Worm (Caenorhabditis elegans) whole organism, young adult: ENCODE measurements around the gene nas-15.
A peak's percentile ranks its signal among the peaks of the same experiment; 100 is the strongest.

Experiments
- B0035.1 ChIP-seq: sonication (generic microtip); optimal IDR thresholded peaks from 2 replicates; lab custom pipeline; 2016; ENCODE audit warnings: missing genetic modification characterization, mild to moderate bottlenecking, missing compliant biosample characterization, missing genotype, missing genetic modification reagents
- B0336.3 ChIP-seq: fragments of 200-800 bp; sonication (Bioruptor generic); IDR thresholded peaks from 2 replicates; pipeline ENCODE4 v1.3.6; 2022; ENCODE audit warnings: missing genetic modification characterization, missing compliant biosample characterization
- C06A6.2 ChIP-seq: fragments of 200-800 bp; sonication (Bioruptor generic); conservative IDR thresholded peaks from 2 replicates; pipeline ENCODE4 v1.3.6; 2022; ENCODE audit warnings: missing genetic modification characterization, missing compliant biosample characterization
- D2030.7 ChIP-seq: fragments of 200-800 bp; sonication (Bioruptor generic); IDR thresholded peaks from 2 replicates; pipeline ENCODE4 v1.3.6; 2022; ENCODE audit warnings: missing genetic modification reagents, missing genetic modification characterization, missing compliant biosample characterization
- F10E7.11 ChIP-seq: sonication (generic microtip); optimal IDR thresholded peaks from 2 replicates; lab custom pipeline; 2017; ENCODE audit warnings: mild to moderate bottlenecking, missing genetic modification characterization, moderate library complexity, missing compliant biosample characterization
- F22D6.2 ChIP-seq: sonication (generic microtip); optimal IDR thresholded peaks from 2 replicates; lab custom pipeline; 2016; ENCODE audit warnings: mild to moderate bottlenecking, missing genetic modification characterization, missing compliant biosample characterization
- F49E8.2 ChIP-seq: sonication (generic microtip); optimal IDR thresholded peaks from 3 replicates; lab custom pipeline; 2017; ENCODE audit warnings: missing genetic modification characterization, mild to moderate bottlenecking, missing compliant biosample characterization, antibody characterized with exemption, moderate library complexity; ENCODE audit not compliant: insufficient read depth
- K12H6.12 ChIP-seq: fragments of 200-800 bp; sonication (Bioruptor generic); optimal IDR thresholded peaks from 2 replicates; lab custom pipeline; 2018; ENCODE audit warnings: mild to moderate bottlenecking, missing genetic modification characterization, missing compliant biosample characterization
- Y53F4B.3 ChIP-seq: fragments of 200-800 bp; sonication (Bioruptor generic); IDR thresholded peaks from 2 replicates; pipeline ENCODE4 v1.3.6; 2022; ENCODE audit warnings: missing genetic modification reagents, missing genetic modification characterization, missing compliant biosample characterization
- Y53G8AR.9 ChIP-seq: fragments of 200-800 bp; sonication (Bioruptor generic); conservative IDR thresholded peaks from 2 replicates; pipeline ENCODE4 v1.3.6; 2022; ENCODE audit warnings: missing genetic modification reagents, missing genetic modification characterization, missing compliant biosample characterization
- Y56A3A.18 ChIP-seq: fragments of 200-800 bp; sonication (Bioruptor generic); IDR thresholded peaks from 2 replicates; pipeline ENCODE4 v1.3.6; 2022; ENCODE audit warnings: missing genetic modification reagents, missing genetic modification characterization, missing compliant biosample characterization
- akir-1 ChIP-seq: fragments of 200-800 bp; sonication (Bioruptor generic); optimal IDR thresholded peaks from 2 replicates; lab custom pipeline; 2018; ENCODE audit warnings: mild to moderate bottlenecking, missing genetic modification characterization, moderate library complexity, missing compliant biosample characterization
- atf-7 ChIP-seq: sonication (generic microtip); optimal IDR thresholded peaks from 2 replicates; lab custom pipeline; 2017; ENCODE audit warnings: mild to moderate bottlenecking, missing genetic modification characterization, missing compliant biosample characterization
- athp-1 ChIP-seq: sonication (generic microtip); optimal IDR thresholded peaks from 2 replicates; lab custom pipeline; 2017; ENCODE audit warnings: mild to moderate bottlenecking, missing genetic modification characterization, missing compliant biosample characterization
- attf-3 ChIP-seq: fragments of 200-800 bp; sonication (Bioruptor generic); conservative IDR thresholded peaks from 2 replicates; pipeline ENCODE4 v1.3.6; 2022; ENCODE audit warnings: missing genetic modification reagents, missing genetic modification characterization, missing compliant biosample characterization
- attf-5 ChIP-seq: fragments of 200-800 bp; sonication (Bioruptor generic); optimal IDR thresholded peaks from 2 replicates; lab custom pipeline; 2018; ENCODE audit warnings: mild to moderate bottlenecking, missing genetic modification characterization, missing compliant biosample characterization
- ccch-3 ChIP-seq: fragments of 200-800 bp; sonication (Bioruptor generic); optimal IDR thresholded peaks from 2 replicates; lab custom pipeline; 2018; ENCODE audit warnings: mild to moderate bottlenecking, missing genetic modification characterization, missing compliant biosample characterization
- cebp-2 ChIP-seq: fragments of 200-800 bp; sonication (Bioruptor generic); IDR thresholded peaks from 2 replicates; pipeline ENCODE4 v1.3.6; 2022; ENCODE audit warnings: missing genetic modification characterization, missing compliant biosample characterization
- ceh-27 ChIP-seq: fragments of 200-800 bp; sonication (Bioruptor generic); optimal IDR thresholded peaks from 2 replicates; lab custom pipeline; 2018; ENCODE audit warnings: mild to moderate bottlenecking, missing genetic modification characterization, moderate library complexity, missing compliant biosample characterization
- ceh-40 ChIP-seq: fragments of 200-800 bp; sonication (Bioruptor generic); IDR thresholded peaks from 2 replicates; pipeline ENCODE4 v1.3.6; 2022; ENCODE audit warnings: missing genetic modification characterization, missing compliant biosample characterization
- ceh-58 ChIP-seq: fragments of 200-800 bp; sonication (Bioruptor generic); IDR thresholded peaks from 2 replicates; pipeline ENCODE4 v1.3.6; 2022; ENCODE audit warnings: missing genetic modification characterization, missing compliant biosample characterization
- ceh-79 ChIP-seq: sonication (generic microtip); optimal IDR thresholded peaks from 2 replicates; lab custom pipeline; 2017; ENCODE audit warnings: mild to moderate bottlenecking, missing genetic modification characterization, missing compliant biosample characterization
- dpl-1 ChIP-seq: fragments of 150-350 bp; optimal IDR thresholded peaks from 2 replicates; lab custom pipeline; 2014; ENCODE audit warnings: missing biosample characterization, missing genetic modification reagents, missing genetic modification characterization
- egl-18 ChIP-seq: fragments of 200-800 bp; sonication (Bioruptor generic); IDR thresholded peaks from 2 replicates; pipeline ENCODE4 v1.3.6; 2022; ENCODE audit warnings: missing genetic modification reagents, missing genetic modification characterization, missing compliant biosample characterization
- egl-44 ChIP-seq: fragments of 200-800 bp; sonication (Bioruptor generic); IDR thresholded peaks from 2 replicates; pipeline ENCODE4 v1.3.6; 2022; ENCODE audit warnings: missing genetic modification reagents, missing genetic modification characterization, missing compliant biosample characterization
- gei-17 ChIP-seq: fragments of 200-800 bp; sonication (Bioruptor generic); optimal IDR thresholded peaks from 2 replicates; lab custom pipeline; 2018; ENCODE audit warnings: mild to moderate bottlenecking, missing genetic modification characterization, missing compliant biosample characterization
- hlh-12 ChIP-seq: sonication (generic microtip); optimal IDR thresholded peaks from 2 replicates; lab custom pipeline; 2016; ENCODE audit warnings: missing genetic modification characterization, missing compliant biosample characterization
- hmg-1.2 ChIP-seq: fragments of 200-800 bp; sonication (Bioruptor generic); IDR thresholded peaks from 2 replicates; pipeline ENCODE4 v1.3.6; 2022; ENCODE audit warnings: missing genetic modification reagents, missing genetic modification characterization, missing compliant biosample characterization
- hrde-1 ChIP-seq: sonication (generic microtip); optimal IDR thresholded peaks from 2 replicates; lab custom pipeline; 2016; ENCODE audit warnings: missing genetic modification characterization, mild to moderate bottlenecking, missing compliant biosample characterization, moderate library complexity, missing genotype, missing genetic modification reagents, borderline replicate concordance
- let-526 ChIP-seq: fragments of 200-800 bp; sonication (Bioruptor generic); IDR thresholded peaks from 2 replicates; pipeline ENCODE4 v1.3.6; 2022; ENCODE audit warnings: missing genetic modification reagents, missing genetic modification characterization, missing compliant biosample characterization
- lin-40 ChIP-seq: sonication (generic microtip); optimal IDR thresholded peaks from 2 replicates; lab custom pipeline; 2016; ENCODE audit warnings: missing genetic modification characterization, mild to moderate bottlenecking, missing compliant biosample characterization, missing genotype, missing genetic modification reagents
- lsl-1 ChIP-seq: fragments of 200-800 bp; sonication (Bioruptor generic); optimal IDR thresholded peaks from 2 replicates; lab custom pipeline; 2018; ENCODE audit warnings: mild to moderate bottlenecking, missing genetic modification characterization, moderate library complexity, missing compliant biosample characterization
- lsy-27 ChIP-seq: sonication (generic microtip); optimal IDR thresholded peaks from 2 replicates; lab custom pipeline; 2017; ENCODE audit warnings: missing genetic modification characterization, mild to moderate bottlenecking, missing compliant biosample characterization, antibody characterized with exemption, missing genotype, borderline replicate concordance; ENCODE audit not compliant: insufficient read depth
- madf-6 ChIP-seq: fragments of 200-800 bp; sonication (Bioruptor generic); IDR thresholded peaks from 2 replicates; pipeline ENCODE4 v1.3.6; 2022; ENCODE audit warnings: missing genetic modification reagents, missing genetic modification characterization, missing compliant biosample characterization
- mel-28 ChIP-seq: sonication (generic microtip); optimal IDR thresholded peaks from 2 replicates; lab custom pipeline; 2016; ENCODE audit warnings: borderline replicate concordance, mild to moderate bottlenecking, missing genetic modification characterization, missing compliant biosample characterization
- mes-4 ChIP-seq: sonication (generic microtip); optimal IDR thresholded peaks from 2 replicates; lab custom pipeline; 2016; ENCODE audit warnings: missing genotype, missing genetic modification characterization, missing compliant biosample characterization
- nfyb-1 ChIP-seq: fragments of 200-800 bp; sonication (Bioruptor generic); IDR thresholded peaks from 2 replicates; pipeline ENCODE4 v1.3.6; 2022; ENCODE audit warnings: missing genetic modification reagents, missing genetic modification characterization, missing compliant biosample characterization
- nhr-120 ChIP-seq: fragments of 200-800 bp; sonication (Bioruptor generic); IDR thresholded peaks from 2 replicates; pipeline ENCODE4 v1.3.6; 2022; ENCODE audit warnings: missing genetic modification characterization, missing compliant biosample characterization
- nhr-80 ChIP-seq: sonication (generic microtip); optimal IDR thresholded peaks from 2 replicates; lab custom pipeline; 2016; ENCODE audit warnings: missing genetic modification characterization, missing compliant biosample characterization
- nhr-90 ChIP-seq: sonication (generic microtip); optimal IDR thresholded peaks from 2 replicates; lab custom pipeline; 2016; ENCODE audit warnings: missing genotype, mild to moderate bottlenecking, missing genetic modification characterization, missing compliant biosample characterization
- pha-4 ChIP-seq: fragments of 150-350 bp; sonication (generic microtip); optimal IDR thresholded peaks from 2 replicates; lab custom pipeline; 2014; ENCODE audit warnings: missing biosample characterization, missing genetic modification reagents, missing genetic modification characterization
- rec-8 ChIP-seq, 2 experiments: sonication (generic microtip); optimal IDR thresholded peaks; 2 replicates each; lab custom pipeline; 2016; ENCODE audit warnings: mild to moderate bottlenecking in 2 of 2, missing genetic modification characterization in 2 of 2, missing genetic modification reagents in 2 of 2, missing genotype in 2 of 2, missing biosample characterization in 1 of 2, missing compliant biosample characterization in 1 of 2, moderate library complexity in 1 of 2
- sea-2 ChIP-seq: fragments of 200-800 bp; sonication (Bioruptor generic); IDR thresholded peaks from 2 replicates; pipeline ENCODE4 v1.3.6; 2022; ENCODE audit warnings: missing genetic modification characterization, missing compliant biosample characterization
- snpc-1.1 ChIP-seq: sonication (generic microtip); optimal IDR thresholded peaks from 2 replicates; lab custom pipeline; 2017; ENCODE audit warnings: missing genetic modification characterization, mild to moderate bottlenecking, missing compliant biosample characterization, antibody characterized with exemption, moderate library complexity, missing genotype, missing genetic modification reagents; ENCODE audit not compliant: insufficient read depth
- sptf-2 ChIP-seq: fragments of 200-800 bp; sonication (Bioruptor generic); optimal IDR thresholded peaks from 2 replicates; lab custom pipeline; 2018; ENCODE audit warnings: mild to moderate bottlenecking, missing genetic modification characterization, missing compliant biosample characterization
- unc-62 ChIP-seq: fragments of 150-350 bp; optimal IDR thresholded peaks from 2 replicates; lab custom pipeline; 2014; ENCODE audit warnings: missing biosample characterization, missing genetic modification reagents, missing genetic modification characterization
- xnd-1 ChIP-seq: sonication (generic microtip); optimal IDR thresholded peaks from 2 replicates; lab custom pipeline; 2016; ENCODE audit warnings: missing genotype, missing genetic modification reagents, missing genetic modification characterization, missing compliant biosample characterization
- zim-3 ChIP-seq: sonication (generic microtip); optimal IDR thresholded peaks from 2 replicates; lab custom pipeline; 2017; ENCODE audit warnings: mild to moderate bottlenecking, missing genetic modification characterization, moderate library complexity, missing compliant biosample characterization
- ztf-28 ChIP-seq: fragments of 200-800 bp; sonication (Bioruptor generic); IDR thresholded peaks from 2 replicates; pipeline ENCODE4 v1.3.6; 2022; ENCODE audit warnings: missing genetic modification reagents, missing genetic modification characterization, missing compliant biosample characterization

The nas-15 gene

ce11 chrX:727737-728136, 49.8 kb upstream of the nas-15 start (continued):
- TF ChIP-seq mes-4 (tag; lab: Kevin White, UChicago) (no peak), let-526 (GFP tag; lab: Robert Waterston, UW) (no peak), F49E8.2 (tag; lab: Kevin White, UChicago) (no peak), cebp-2 (GFP tag; lab: Robert Waterston, UW) (no peak), Y53G8AR.9 (GFP tag; lab: Robert Waterston, UW) (no peak), egl-18 (GFP tag; lab: Robert Waterston, UW) (no peak), nhr-90 (tag; lab: Kevin White, UChicago) (no peak), ceh-27 (GFP tag; lab: Kevin White, UChicago) (peak; percentile 64), attf-3 (GFP tag; lab: Robert Waterston, UW) (no peak), sptf-2 (no peak), nfyb-1 (GFP tag; lab: Robert Waterston, UW) (peak; percentile 77), attf-5 (GFP tag; lab: Kevin White, UChicago) (peak; percentile 52), ccch-3 (GFP tag; lab: Kevin White, UChicago) (no peak), madf-6 (GFP tag; lab: Robert Waterston, UW) (no peak), hrde-1 (no peak), Y53F4B.3 (GFP tag; lab: Robert Waterston, UW) (no peak), akir-1 (GFP tag; lab: Kevin White, UChicago) (no peak), hmg-1.2 (GFP tag; lab: Robert Waterston, UW) (peak; percentile 89), hlh-12 (no peak), nhr-80 (tag; lab: Kevin White, UChicago) (peak; percentile 70), Y56A3A.18 (GFP tag; lab: Robert Waterston, UW) (peak; percentile 61; the same call in 1 of the 2 replicates), lsl-1 (GFP tag; lab: Kevin White, UChicago) (no peak), ztf-28 (GFP tag; lab: Robert Waterston, UW) (no peak), pha-4 (no peak), F22D6.2 (tag; lab: Kevin White, UChicago) (no peak), C06A6.2 (GFP tag; lab: Robert Waterston, UW) (no peak), xnd-1 (tag; lab: Kevin White, UChicago) (no peak), ceh-40 (GFP tag; lab: Robert Waterston, UW) (no peak), lsy-27 (tag; lab: Kevin White, UChicago) (no peak), dpl-1 (GFP tag; lab: Kevin White, UChicago) (no peak), D2030.7 (GFP tag; lab: Robert Waterston, UW) (no peak), F10E7.11 (tag; lab: Kevin White, UChicago) (no peak), ceh-58 (GFP tag; lab: Robert Waterston, UW) (no peak), B0336.3 (GFP tag; lab: Robert Waterston, UW) (no peak), athp-1 (no peak), K12H6.12 (tag; lab: Kevin White, UChicago) (peak; percentile 31), lin-40 (tag; lab: Kevin White, UChicago) (peak; percentile 64), rec-8 (tag; optimal IDR thresholded peaks at IDR 0.05; lab: Kevin White, UChicago) (no peak), egl-44 (GFP tag; lab: Robert Waterston, UW) (0 out of 2 replicates have a peak, but pooled peaks have one; percentile 30), gei-17 (GFP tag; lab: Kevin White, UChicago) (peak; percentile 60), snpc-1.1 (tag; lab: Kevin White, UChicago) (no peak), B0035.1 (no peak), mel-28 (tag; lab: Kevin White, UChicago) (no peak), atf-7 (tag; lab: Kevin White, UChicago) (no peak), unc-62 (GFP tag; lab: Kevin White, UChicago) (peak; percentile 13), ceh-79 (tag; lab: Kevin White, UChicago) (no peak), nhr-120 (GFP tag; lab: Robert Waterston, UW) (no peak), sea-2 (no peak), zim-3 (tag; lab: Kevin White, UChicago) (no peak)
